Worm (Caenorhabditis elegans) whole organism, young adult: ENCODE results near the gene C05D9.9.

Experiments
- B0019.2 ChIP-seq: fragments of 200-800 bp; sonication (Bioruptor generic); conservative IDR thresholded peaks from 2 replicates; pipeline ENCODE4 v1.3.6; 2022; ENCODE audit warnings: missing genetic modification reagents, missing genetic modification characterization, missing compliant biosample characterization
- B0261.1 ChIP-seq: sonication (generic microtip); optimal IDR thresholded peaks from 2 replicates; lab custom pipeline; 2016; ENCODE audit warnings: mild to moderate bottlenecking, missing genetic modification characterization, moderate library complexity, missing compliant biosample characterization
- C17E4.6 ChIP-seq: fragments of 200-800 bp; sonication (Bioruptor generic); IDR thresholded peaks from 2 replicates; pipeline ENCODE4 v1.3.6; 2022; ENCODE audit warnings: missing genetic modification reagents, missing genetic modification characterization, missing compliant biosample characterization
- F57C9.4 ChIP-seq: sonication (generic microtip); optimal IDR thresholded peaks from 2 replicates; lab custom pipeline; 2017; ENCODE audit warnings: mild to moderate bottlenecking, missing genetic modification characterization, missing compliant biosample characterization
- K11D2.4 ChIP-seq: fragments of 200-800 bp; sonication (Bioruptor generic); IDR thresholded peaks from 2 replicates; pipeline ENCODE4 v1.3.6; 2022; ENCODE audit warnings: missing genetic modification reagents, missing genetic modification characterization, missing compliant biosample characterization
- T07F8.4 ChIP-seq: sonication (generic microtip); optimal IDR thresholded peaks from 2 replicates; lab custom pipeline; 2016; ENCODE audit warnings: mild to moderate bottlenecking, missing genetic modification characterization, moderate library complexity, missing compliant biosample characterization
- Y53F4B.3 ChIP-seq: fragments of 200-800 bp; sonication (Bioruptor generic); IDR thresholded peaks from 2 replicates; pipeline ENCODE4 v1.3.6; 2022; ENCODE audit warnings: missing genetic modification reagents, missing genetic modification characterization, missing compliant biosample characterization
- Y53G8AR.9 ChIP-seq: fragments of 200-800 bp; sonication (Bioruptor generic); conservative IDR thresholded peaks from 2 replicates; pipeline ENCODE4 v1.3.6; 2022; ENCODE audit warnings: missing genetic modification reagents, missing genetic modification characterization, missing compliant biosample characterization
- Y79H2A.3 ChIP-seq: fragments of 200-800 bp; sonication (Bioruptor generic); conservative IDR thresholded peaks from 2 replicates; pipeline ENCODE4 v1.3.6; 2022; ENCODE audit warnings: missing genetic modification reagents, missing genetic modification characterization, missing compliant biosample characterization
- akir-1 ChIP-seq: fragments of 200-800 bp; sonication (Bioruptor generic); optimal IDR thresholded peaks from 2 replicates; lab custom pipeline; 2018; ENCODE audit warnings: mild to moderate bottlenecking, missing genetic modification characterization, moderate library complexity, missing compliant biosample characterization
- aptf-2 ChIP-seq: fragments of 200-800 bp; sonication (Bioruptor generic); conservative IDR thresholded peaks from 2 replicates; pipeline ENCODE4 v1.3.6; 2022; ENCODE audit warnings: missing genetic modification reagents, missing genetic modification characterization, missing compliant biosample characterization
- atf-7 ChIP-seq: sonication (generic microtip); optimal IDR thresholded peaks from 2 replicates; lab custom pipeline; 2017; ENCODE audit warnings: mild to moderate bottlenecking, missing genetic modification characterization, missing compliant biosample characterization
- attf-3 ChIP-seq: fragments of 200-800 bp; sonication (Bioruptor generic); conservative IDR thresholded peaks from 2 replicates; pipeline ENCODE4 v1.3.6; 2022; ENCODE audit warnings: missing genetic modification reagents, missing genetic modification characterization, missing compliant biosample characterization
- attf-5 ChIP-seq: fragments of 200-800 bp; sonication (Bioruptor generic); optimal IDR thresholded peaks from 2 replicates; lab custom pipeline; 2018; ENCODE audit warnings: mild to moderate bottlenecking, missing genetic modification characterization, missing compliant biosample characterization
- ccch-3 ChIP-seq: fragments of 200-800 bp; sonication (Bioruptor generic); optimal IDR thresholded peaks from 2 replicates; lab custom pipeline; 2018; ENCODE audit warnings: mild to moderate bottlenecking, missing genetic modification characterization, missing compliant biosample characterization
- ceh-100 ChIP-seq: fragments of 200-800 bp; sonication (Bioruptor generic); IDR thresholded peaks from 2 replicates; pipeline ENCODE4 v1.3.6; 2022; ENCODE audit warnings: missing genetic modification reagents, missing genetic modification characterization, missing compliant biosample characterization
- ceh-27 ChIP-seq: fragments of 200-800 bp; sonication (Bioruptor generic); optimal IDR thresholded peaks from 2 replicates; lab custom pipeline; 2018; ENCODE audit warnings: mild to moderate bottlenecking, missing genetic modification characterization, moderate library complexity, missing compliant biosample characterization
- ceh-40 ChIP-seq: fragments of 200-800 bp; sonication (Bioruptor generic); IDR thresholded peaks from 2 replicates; pipeline ENCODE4 v1.3.6; 2022; ENCODE audit warnings: missing genetic modification characterization, missing compliant biosample characterization
- ceh-58 ChIP-seq: fragments of 200-800 bp; sonication (Bioruptor generic); IDR thresholded peaks from 2 replicates; pipeline ENCODE4 v1.3.6; 2022; ENCODE audit warnings: missing genetic modification characterization, missing compliant biosample characterization
- chd-7 ChIP-seq: sonication (generic microtip); optimal IDR thresholded peaks from 2 replicates; lab custom pipeline; 2016; ENCODE audit warnings: mild to moderate bottlenecking, missing genetic modification characterization, moderate library complexity, missing compliant biosample characterization
- efl-1 ChIP-seq: fragments of 150-350 bp; optimal IDR thresholded peaks from 2 replicates; lab custom pipeline; 2014; ENCODE audit warnings: missing biosample characterization, missing genetic modification reagents, missing genetic modification characterization
- egl-44 ChIP-seq: fragments of 200-800 bp; sonication (Bioruptor generic); IDR thresholded peaks from 2 replicates; pipeline ENCODE4 v1.3.6; 2022; ENCODE audit warnings: missing genetic modification reagents, missing genetic modification characterization, missing compliant biosample characterization
- egrh-3 ChIP-seq: fragments of 200-800 bp; sonication (Bioruptor generic); IDR thresholded peaks from 2 replicates; pipeline ENCODE4 v1.3.6; 2022; ENCODE audit warnings: missing genetic modification reagents, missing genetic modification characterization, missing compliant biosample characterization
- ekl-4 ChIP-seq: fragments of 200-800 bp; sonication (Bioruptor generic); IDR thresholded peaks from 2 replicates; pipeline ENCODE4 v1.3.6; 2022; ENCODE audit warnings: missing genetic modification reagents, missing genetic modification characterization, missing compliant biosample characterization
- ets-4 ChIP-seq: fragments of 200-800 bp; sonication (Bioruptor generic); optimal IDR thresholded peaks from 2 replicates; lab custom pipeline; 2018; ENCODE audit warnings: mild to moderate bottlenecking, missing genetic modification characterization, missing compliant biosample characterization
- fkh-3 ChIP-seq: sonication (generic microtip); optimal IDR thresholded peaks from 2 replicates; lab custom pipeline; 2016; ENCODE audit warnings: mild to moderate bottlenecking, missing genetic modification characterization, missing compliant biosample characterization
- gei-17 ChIP-seq: fragments of 200-800 bp; sonication (Bioruptor generic); optimal IDR thresholded peaks from 2 replicates; lab custom pipeline; 2018; ENCODE audit warnings: mild to moderate bottlenecking, missing genetic modification characterization, missing compliant biosample characterization
- him-1 ChIP-seq: sonication (generic microtip); optimal IDR thresholded peaks from 2 replicates; lab custom pipeline; 2016; ENCODE audit warnings: missing genotype, missing genetic modification reagents, missing genetic modification characterization, missing compliant biosample characterization
- hlh-12 ChIP-seq: sonication (generic microtip); optimal IDR thresholded peaks from 2 replicates; lab custom pipeline; 2016; ENCODE audit warnings: missing genetic modification characterization, missing compliant biosample characterization
- hmg-1.2 ChIP-seq: fragments of 200-800 bp; sonication (Bioruptor generic); IDR thresholded peaks from 2 replicates; pipeline ENCODE4 v1.3.6; 2022; ENCODE audit warnings: missing genetic modification reagents, missing genetic modification characterization, missing compliant biosample characterization
- hrde-1 ChIP-seq: sonication (generic microtip); optimal IDR thresholded peaks from 2 replicates; lab custom pipeline; 2016; ENCODE audit warnings: missing genetic modification characterization, mild to moderate bottlenecking, missing compliant biosample characterization, moderate library complexity, missing genotype, missing genetic modification reagents, borderline replicate concordance
- lag-1 ChIP-seq: fragments of 200-800 bp; sonication (Bioruptor generic); IDR thresholded peaks from 2 replicates; pipeline ENCODE4 v1.3.6; 2022; ENCODE audit warnings: missing genetic modification reagents, missing genetic modification characterization, missing compliant biosample characterization
- let-607 ChIP-seq, 2 experiments: fragments of 200-800 bp in 1 of 2; sonication (Bioruptor generic) in 1 of 2; sonication (generic microtip) in 1 of 2; optimal IDR thresholded peaks; 2 replicates each; lab custom pipeline; 2016 to 2018; ENCODE audit warnings: mild to moderate bottlenecking in 2 of 2, missing compliant biosample characterization in 2 of 2, missing genetic modification characterization in 2 of 2, moderate library complexity in 2 of 2, missing genotype in 1 of 2
- lin-26 ChIP-seq: fragments of 200-800 bp; sonication (Bioruptor generic); IDR thresholded peaks from 2 replicates; pipeline ENCODE4 v1.3.6; 2022; ENCODE audit warnings: missing genetic modification reagents, missing genetic modification characterization, missing compliant biosample characterization
- lin-54 ChIP-seq: fragments of 200-800 bp; sonication (Bioruptor generic); optimal IDR thresholded peaks from 2 replicates; lab custom pipeline; 2018; ENCODE audit warnings: mild to moderate bottlenecking, missing genetic modification characterization, missing compliant biosample characterization
- mes-4 ChIP-seq: sonication (generic microtip); optimal IDR thresholded peaks from 2 replicates; lab custom pipeline; 2016; ENCODE audit warnings: missing genotype, missing genetic modification characterization, missing compliant biosample characterization
- mxl-1 ChIP-seq: sonication (generic microtip); optimal IDR thresholded peaks from 2 replicates; lab custom pipeline; 2016; ENCODE audit warnings: missing genetic modification characterization, missing compliant biosample characterization
- nfya-2 ChIP-seq: fragments of 200-800 bp; sonication (Bioruptor generic); IDR thresholded peaks from 2 replicates; pipeline ENCODE4 v1.3.6; 2022; ENCODE audit warnings: missing genetic modification reagents, missing genetic modification characterization, missing compliant biosample characterization
- nfyb-1 ChIP-seq: fragments of 200-800 bp; sonication (Bioruptor generic); IDR thresholded peaks from 2 replicates; pipeline ENCODE4 v1.3.6; 2022; ENCODE audit warnings: missing genetic modification reagents, missing genetic modification characterization, missing compliant biosample characterization
- nhr-80 ChIP-seq: sonication (generic microtip); optimal IDR thresholded peaks from 2 replicates; lab custom pipeline; 2016; ENCODE audit warnings: missing genetic modification characterization, missing compliant biosample characterization
- pha-4 ChIP-seq: fragments of 150-350 bp; sonication (generic microtip); optimal IDR thresholded peaks from 2 replicates; lab custom pipeline; 2014; ENCODE audit warnings: missing biosample characterization, missing genetic modification reagents, missing genetic modification characterization
- sdz-38 ChIP-seq: sonication (generic microtip); optimal IDR thresholded peaks from 2 replicates; lab custom pipeline; 2016; ENCODE audit warnings: missing genotype, missing genetic modification characterization, missing compliant biosample characterization
- snpc-3.4 ChIP-seq: sonication (generic microtip); optimal IDR thresholded peaks from 2 replicates; lab custom pipeline; 2017; ENCODE audit warnings: missing genetic modification characterization, mild to moderate bottlenecking, missing compliant biosample characterization, antibody characterized with exemption, moderate library complexity, missing genotype, missing genetic modification reagents
- snpc-4 ChIP-seq, 5 experiments: fragments of 150-350 bp in 1 of 5; sonication (generic microtip) in 4 of 5; optimal IDR thresholded peaks; 2 replicates each; lab custom pipeline; 2014 to 2018; ENCODE audit warnings: missing genetic modification characterization in 5 of 5, missing biosample characterization in 3 of 5, antibody characterized with exemption in 2 of 5, mild to moderate bottlenecking in 2 of 5, missing compliant biosample characterization in 2 of 5, missing genotype in 2 of 5, moderate library complexity in 2 of 5, missing genetic modification reagents in 1 of 5
- tlf-1 ChIP-seq: fragments of 200-800 bp; sonication (Bioruptor generic); optimal IDR thresholded peaks from 2 replicates; lab custom pipeline; 2018; ENCODE audit warnings: mild to moderate bottlenecking, missing genetic modification characterization, missing compliant biosample characterization
- zfh-2 ChIP-seq: fragments of 200-800 bp; sonication (Bioruptor generic); conservative IDR thresholded peaks from 2 replicates; pipeline ENCODE4 v1.3.6; 2022; ENCODE audit warnings: missing genetic modification reagents, missing genetic modification characterization, missing compliant biosample characterization
- ztf-26 ChIP-seq: sonication (generic microtip); optimal IDR thresholded peaks from 2 replicates; lab custom pipeline; 2017; ENCODE audit warnings: missing genetic modification characterization, missing compliant biosample characterization
- ztf-6 ChIP-seq: fragments of 200-800 bp; sonication (Bioruptor generic); IDR thresholded peaks from 2 replicates; pipeline ENCODE4 v1.3.6; 2022; ENCODE audit warnings: missing genetic modification reagents, missing genetic modification characterization, missing compliant biosample characterization

The C05D9.9 gene

DNA sequence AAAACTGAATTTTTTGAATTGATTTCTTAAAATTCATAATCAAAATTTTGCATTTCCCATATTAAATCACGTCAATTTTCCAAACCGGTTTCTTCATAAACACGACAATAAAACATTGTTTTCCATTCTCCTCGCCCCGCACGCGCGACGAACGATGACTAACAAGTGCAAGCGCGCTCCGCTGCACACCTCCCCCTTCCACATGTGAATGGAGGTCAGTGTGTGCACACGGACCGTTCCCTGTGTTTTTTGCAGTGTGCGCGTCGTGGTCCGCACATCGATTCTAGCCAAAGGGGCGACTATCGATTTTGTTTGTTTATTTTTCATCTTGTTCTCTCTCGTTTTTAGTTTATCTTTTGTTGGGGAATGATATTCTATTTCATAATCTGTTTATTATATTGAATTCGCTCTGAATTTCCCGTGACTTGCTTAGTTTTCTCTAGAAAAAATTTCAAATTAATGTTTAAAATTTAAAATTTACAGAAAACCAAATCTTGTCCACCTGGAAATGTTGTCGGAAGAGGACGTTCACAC lies 4.5 kb upstream of the C05D9.9 start, which contains the start of gene snx-1:
Gene snx-1 (plus strand): TSS at position 484 of the 534 bp plus-strand sequence.
- TF ChIP-seq Y53F4B.3 (GFP tag; lab: Robert Waterston, UW) (no peak), mxl-1 (tag; lab: Kevin White, UChicago) (no peak), chd-7 (no peak), Y79H2A.3 (GFP tag; lab: Robert Waterston, UW) (no peak), hrde-1 (tag; lab: Kevin White, UChicago) (no peak), nhr-80 (peak; percentile 85), zfh-2 (GFP tag; lab: Robert Waterston, UW) (peak; percentile 68), ets-4 (GFP tag; lab: Kevin White, UChicago) (no peak), ztf-26 (tag; lab: Kevin White, UChicago) (no peak), lag-1 (GFP tag; lab: Robert Waterston, UW) (no peak), hlh-12 (tag; lab: Kevin White, UChicago) (no peak), atf-7 (tag; lab: Kevin White, UChicago) (no peak), F57C9.4 (tag; lab: Kevin White, UChicago) (no peak), egl-44 (GFP tag; lab: Robert Waterston, UW) (no peak), nfyb-1 (GFP tag; lab: Robert Waterston, UW) (no peak), nfya-2 (GFP tag; lab: Robert Waterston, UW) (no peak), fkh-3 (tag; lab: Kevin White, UChicago) (no peak), aptf-2 (GFP tag; lab: Robert Waterston, UW) (no peak), B0019.2 (GFP tag; lab: Robert Waterston, UW) (no peak), mes-4 (no peak), attf-3 (GFP tag; lab: Robert Waterston, UW) (no peak), hmg-1.2 (GFP tag; lab: Robert Waterston, UW) (peak; percentile 40; the same call in 1 of the 2 replicates), lin-26 (no peak), Y53G8AR.9 (no peak), ztf-6 (no peak), gei-17 (GFP tag; lab: Kevin White, UChicago) (no peak), lin-54 (GFP tag; lab: Kevin White, UChicago) (no peak), ceh-27 (GFP tag; lab: Kevin White, UChicago) (peak; percentile 40), B0261.1 (no peak), akir-1 (no peak), efl-1 (GFP tag; lab: Kevin White, UChicago) (no peak), ccch-3 (GFP tag; lab: Kevin White, UChicago) (no peak), T07F8.4 (tag; lab: Kevin White, UChicago) (no peak), ceh-58 (GFP tag; lab: Robert Waterston, UW) (no peak), attf-5 (GFP tag; lab: Kevin White, UChicago) (peak; percentile 71), K11D2.4 (GFP tag; lab: Robert Waterston, UW) (no peak), snpc-3.4 (tag; lab: Kevin White, UChicago) (no peak), tlf-1 (no peak), egrh-3 (peak; percentile 73), ceh-100 (GFP tag; lab: Robert Waterston, UW) (no peak), pha-4 (tag; lab: Kevin White, UChicago) (peak; percentile 5), ekl-4 (no peak), ceh-40 (GFP tag; lab: Robert Waterston, UW) (no peak), him-1 (tag; lab: Kevin White, UChicago) (no peak), let-607 (tag; optimal IDR thresholded peaks at IDR 0.05; lab: Kevin White, UChicago) (peak; percentile 60 to 73), snpc-4 (GFP tag; optimal IDR thresholded peaks at IDR 0.05; lab: Kevin White, UChicago) (no peak), snpc-4 (tag; optimal IDR thresholded peaks at IDR 0.05; lab: Kevin White, UChicago) (peak in 2 of 4 experiments; percentile 17 to 36), C17E4.6 (GFP tag; lab: Robert Waterston, UW) (no peak), sdz-38 (no peak)
